Worm (Caenorhabditis elegans) whole organism, L1 larva: ENCODE results near the gene phf-14.

Experiments used
- ama-1 ChIP-seq: fragments of 150-350 bp; optimal IDR thresholded peaks from 2 replicates; lab custom pipeline; 2014
- blmp-1 ChIP-seq: fragments of 150-350 bp; optimal IDR thresholded peaks from 2 replicates; lab custom pipeline; 2014; ENCODE audit warnings: missing biosample characterization, missing genetic modification characterization
- egl-27 ChIP-seq, 2 experiments: fragments of 150-350 bp in 1 of 2; sonication (generic microtip); optimal IDR thresholded peaks; 3 replicates each; lab custom pipeline; 2017 to 2018; ENCODE audit warnings: missing biosample characterization in 2 of 2, missing genetic modification characterization in 2 of 2, missing genetic modification reagents in 2 of 2
- elt-2 ChIP-seq: sonication (generic microtip); optimal IDR thresholded peaks from 2 replicates; lab custom pipeline; 2016; ENCODE audit warnings: missing genetic modification characterization, mild to moderate bottlenecking, inconsistent platforms, missing compliant biosample characterization, missing genetic modification reagents
- elt-3 ChIP-seq, 6 experiments: fragments of 150-350 bp in 1 of 6; sonication (generic microtip); optimal IDR thresholded peaks; 2 replicates each; lab custom pipeline; 2017 to 2018; ENCODE audit warnings: missing biosample characterization in 6 of 6, missing genetic modification characterization in 6 of 6, inconsistent platforms in 1 of 6
- nhr-237 ChIP-seq: fragments of 150-350 bp; optimal IDR thresholded peaks from 2 replicates; lab custom pipeline; 2014; ENCODE audit warnings: missing biosample characterization, missing genetic modification characterization
- pqm-1 ChIP-seq: sonication (generic microtip); optimal IDR thresholded peaks from 3 replicates; lab custom pipeline; 2017; ENCODE audit warnings: missing biosample characterization, missing genetic modification characterization
- snpc-4 ChIP-seq: fragments of 150-350 bp; optimal IDR thresholded peaks from 2 replicates; lab custom pipeline; 2014; ENCODE audit warnings: missing biosample characterization, missing genetic modification characterization
- unc-130 ChIP-seq: fragments of 150-350 bp; optimal IDR thresholded peaks from 2 replicates; lab custom pipeline; 2017; ENCODE audit warnings: missing biosample characterization, missing genetic modification characterization, inconsistent platforms
- unc-98 ChIP-seq: fragments of 200-800 bp; sonication (Bioruptor generic); IDR thresholded peaks from 2 replicates; pipeline ENCODE4 v1.3.6; 2022; ENCODE audit warnings: missing genetic modification characterization, missing compliant biosample characterization

DNA sequence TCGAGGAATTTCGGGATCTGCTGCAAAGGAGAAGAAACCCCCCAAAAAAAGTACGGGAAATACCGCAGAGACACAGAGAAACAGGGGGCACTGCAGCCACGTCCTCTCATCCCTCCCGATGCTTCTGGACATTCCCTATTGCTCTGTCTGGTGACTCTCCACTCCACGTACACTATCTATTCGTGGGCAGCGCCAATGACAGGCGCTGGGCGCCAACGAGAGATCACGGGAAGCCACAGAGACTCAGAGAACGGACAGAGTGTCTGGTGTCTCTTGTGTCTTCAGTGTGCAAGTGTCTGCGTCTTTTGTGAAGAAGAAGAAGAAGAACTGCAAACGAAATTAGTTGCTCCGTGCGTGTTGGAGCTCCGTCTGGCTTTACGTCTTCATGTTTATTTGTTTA, 13.3 kb upstream of the phf-14 start:
- TF ChIP-seq nhr-237 (tag; lab: Kevin White, UChicago): peak; percentile 80
- peak; percentile 60 for TF ChIP-seq snpc-4 (tag; lab: Kevin White, UChicago)
- TF ChIP-seq pqm-1 (tag; lab: Kevin White, UChicago): no peak
- peak; percentile 31 for TF ChIP-seq elt-2 (tag; lab: Kevin White, UChicago)
- no peak for TF ChIP-seq unc-98 (GFP tag; lab: Robert Waterston, UW)
- peak in 1 of 6 experiments; percentile 55 for TF ChIP-seq elt-3 (tag; optimal IDR thresholded peaks at IDR 0.05; lab: Kevin White, UChicago)
- peak; percentile 41 for TF ChIP-seq ama-1
- peak; percentile 13 for TF ChIP-seq blmp-1
- peak; percentile 35 to 86 for TF ChIP-seq egl-27 (tag; optimal IDR thresholded peaks at IDR 0.05; lab: Kevin White, UChicago)
- no peak for TF ChIP-seq unc-130 (tag; lab: Kevin White, UChicago)
